Fruit fly (Drosophila melanogaster): ENCODE measurements around the gene CG15743.

CG15743 gene

dm6 chrX:13313133-13313532 lies 27.6 kb downstream of the CG15743 start:
- no peak for TF ChIP-seq CG17801 (GFP tag; optimal IDR thresholded peaks at IDR 0.05; ENCODE audit: partially characterized antibody)

- no peak for TF ChIP-seq CG17801 (GFP tag; optimal IDR thresholded peaks at IDR 0.05; ENCODE audit: partially characterized antibody)
Observed at dm6 chrX:13314323-13314722, 28.8 kb downstream of the CG15743 start.

dm6 chrX:13314789-13315462 lies 29.4 kb downstream of the CG15743 start:
- TF ChIP-seq CG17801 (GFP tag; optimal IDR thresholded peaks at IDR 0.05; ENCODE audit: partially characterized antibody), result no peak

- no peak for TF ChIP-seq CG17801 (GFP tag; optimal IDR thresholded peaks at IDR 0.05; ENCODE audit: partially characterized antibody)
Observed at dm6 chrX:13315463-13315817, 29.9 kb downstream of the CG15743 start.

dm6 chrX:13319376-13319883 lies 33.9 kb downstream of the CG15743 start:
- TF ChIP-seq CG17801 (GFP tag; optimal IDR thresholded peaks at IDR 0.05; ENCODE audit: partially characterized antibody), result peak; percentile 91

- TF ChIP-seq CG17801 (GFP tag; optimal IDR thresholded peaks at IDR 0.05; ENCODE audit: partially characterized antibody), result no peak
Observed at dm6 chrX:13320697-13321445, 35.4 kb downstream of the CG15743 start.

- peak; percentile 9 for TF ChIP-seq CG17801 (GFP tag; optimal IDR thresholded peaks at IDR 0.05; ENCODE audit: partially characterized antibody)
Observed at dm6 chrX:13322405-13322804, 36.9 kb downstream of the CG15743 start.

dm6 chrX:13323114-13323513 lies 37.6 kb downstream of the CG15743 start:
- TF ChIP-seq CG17801 (GFP tag; optimal IDR thresholded peaks at IDR 0.05; ENCODE audit: partially characterized antibody), result peak; percentile 33

dm6 chrX:13323526-13323925 lies 38.0 kb downstream of the CG15743 start:
- TF ChIP-seq CG17801 (GFP tag; optimal IDR thresholded peaks at IDR 0.05; ENCODE audit: partially characterized antibody), result no peak

- TF ChIP-seq CG17801 (GFP tag; optimal IDR thresholded peaks at IDR 0.05; ENCODE audit: partially characterized antibody), result no peak
Observed at dm6 chrX:13325310-13325709, 39.8 kb downstream of the CG15743 start.

dm6 chrX:13329572-13330046 lies 44.1 kb downstream of the CG15743 start, which contains the start of gene Prx2:
Gene Prx2 (plus strand): TSS chrX:13329824.
- TF ChIP-seq CG17801 (GFP tag; optimal IDR thresholded peaks at IDR 0.05; ENCODE audit: partially characterized antibody), result peak; percentile 69

dm6 chrX:13331814-13332701 lies 46.6 kb downstream of the CG15743 start:
- TF ChIP-seq CG17801 (GFP tag; optimal IDR thresholded peaks at IDR 0.05; ENCODE audit: partially characterized antibody), result peak; percentile 56

dm6 chrX:13332702-13333243 lies 47.3 kb downstream of the CG15743 start:
- peak; percentile 17 for TF ChIP-seq CG17801 (GFP tag; optimal IDR thresholded peaks at IDR 0.05; ENCODE audit: partially characterized antibody)

- TF ChIP-seq CG17801 (GFP tag; optimal IDR thresholded peaks at IDR 0.05; ENCODE audit: partially characterized antibody), result peak; percentile 23
Observed at dm6 chrX:13334434-13335146, 49.1 kb downstream of the CG15743 start.

Measured in ovary, adult (tissue).